Fruit fly (Drosophila melanogaster) whole organism, embryonic: ENCODE data around the gene Arpc1.

Experiments used
- B-H2 ChIP-seq: fragments of 200-800 bp; sonication (Bioruptor generic); optimal IDR thresholded peaks from 2 replicates; lab custom pipeline; 2018; ENCODE audit warnings: missing biosample characterization, mild to moderate bottlenecking, missing genetic modification characterization
- CG10147 ChIP-seq: fragments of 200-800 bp; sonication (Bioruptor generic); optimal IDR thresholded peaks from 2 replicates; lab custom pipeline; 2019; ENCODE audit warnings: missing biosample characterization, mild to moderate bottlenecking, missing genetic modification characterization, moderate library complexity
- CG10209 ChIP-seq: fragments of 200-800 bp; sonication (Bioruptor generic); optimal IDR thresholded peaks from 3 replicates; lab custom pipeline; 2017; ENCODE audit warnings: missing biosample characterization, mild to moderate bottlenecking, missing genetic modification characterization, missing genetic modification reagents
- CG10543 ChIP-seq: fragments of 200-800 bp; sonication (Bioruptor generic); optimal IDR thresholded peaks from 3 replicates; lab custom pipeline; 2017; ENCODE audit warnings: missing biosample characterization, mild to moderate bottlenecking, missing genetic modification characterization, moderate library complexity
- CG10959 ChIP-seq: fragments of 200-800 bp; sonication (Bioruptor generic); IDR thresholded peaks from 2 replicates; pipeline ENCODE4 v1.3.6; 2022; ENCODE audit warnings: missing biosample characterization, missing genetic modification characterization
- CG11560 ChIP-seq: fragments of 200-800 bp; sonication (Bioruptor generic); IDR thresholded peaks from 3 replicates; pipeline ENCODE4 v1.3.6; 2022; ENCODE audit warnings: missing biosample characterization, missing genetic modification characterization
- CG11695 ChIP-seq: fragments of 200-800 bp; sonication (Bioruptor generic); IDR thresholded peaks from 3 replicates; pipeline ENCODE4 v1.3.6; 2022; ENCODE audit warnings: missing biosample characterization, missing genetic modification characterization
- CG12219 ChIP-seq: fragments of 200-800 bp; sonication (Bioruptor generic); optimal IDR thresholded peaks from 3 replicates; lab custom pipeline; 2018; ENCODE audit warnings: missing biosample characterization, mild to moderate bottlenecking, missing genetic modification characterization
- CG12659 ChIP-seq: fragments of 200-800 bp; sonication (Bioruptor generic); optimal IDR thresholded peaks from 3 replicates; lab custom pipeline; 2017; ENCODE audit warnings: mild to moderate bottlenecking, missing biosample characterization, missing genetic modification reagents, missing genetic modification characterization
- CG16813 ChIP-seq: fragments of 200-800 bp; sonication (Bioruptor generic); IDR thresholded peaks from 3 replicates; pipeline ENCODE4 v1.3.6; 2022; ENCODE audit warnings: missing biosample characterization, missing genetic modification characterization; ENCODE audit not compliant: partially characterized antibody
- CG17829 ChIP-seq: fragments of 200-800 bp; optimal IDR thresholded peaks from 2 replicates; lab custom pipeline; 2019; ENCODE audit warnings: missing biosample characterization, mild to moderate bottlenecking, missing genetic modification characterization, moderate library complexity
- CG17912 ChIP-seq: fragments of 200-800 bp; sonication (Bioruptor generic); optimal IDR thresholded peaks from 2 replicates; lab custom pipeline; 2018; ENCODE audit warnings: missing biosample characterization, mild to moderate bottlenecking, missing genetic modification characterization
- CG18011 ChIP-seq: fragments of 200-800 bp; sonication (Bioruptor generic); optimal IDR thresholded peaks from 2 replicates; lab custom pipeline; 2017; ENCODE audit warnings: missing biosample characterization, missing genetic modification characterization, mild to moderate bottlenecking, moderate library complexity, missing genotype
- CG18262 ChIP-seq: fragments of 200-800 bp; optimal IDR thresholded peaks from 3 replicates; lab custom pipeline; 2019; ENCODE audit warnings: missing biosample characterization, mild to moderate bottlenecking, missing genetic modification characterization, moderate library complexity
- CG2129 ChIP-seq: fragments of 200-800 bp; sonication (Bioruptor generic); IDR thresholded peaks from 2 replicates; pipeline ENCODE4 v1.3.6; 2022; ENCODE audit warnings: missing biosample characterization, missing genetic modification characterization; ENCODE audit not compliant: partially characterized antibody
- CG30431 ChIP-seq: fragments of 200-800 bp; sonication (Bioruptor generic); optimal IDR thresholded peaks from 2 replicates; lab custom pipeline; 2017; ENCODE audit warnings: missing biosample characterization, missing genetic modification characterization
- CG34224 ChIP-seq: fragments of 200-800 bp; sonication (Bioruptor generic); IDR thresholded peaks from 3 replicates; pipeline ENCODE4 v1.3.6; 2022; ENCODE audit warnings: missing biosample characterization, missing genetic modification characterization; ENCODE audit not compliant: partially characterized antibody
- CG3995 ChIP-seq: fragments of 200-800 bp; sonication (Bioruptor generic); optimal IDR thresholded peaks from 3 replicates; lab custom pipeline; 2016; ENCODE audit warnings: missing biosample characterization, missing genetic modification characterization
- CG4617 ChIP-seq: fragments of 200-800 bp; sonication (Bioruptor generic); optimal IDR thresholded peaks from 3 replicates; lab custom pipeline; 2016; ENCODE audit warnings: missing biosample characterization, missing genetic modification characterization, borderline replicate concordance
- CG4707 ChIP-seq: fragments of 200-800 bp; sonication (Bioruptor generic); optimal IDR thresholded peaks from 2 replicates; lab custom pipeline; 2018; ENCODE audit warnings: missing biosample characterization, mild to moderate bottlenecking, missing genetic modification characterization, moderate library complexity
- CG9817 ChIP-seq: fragments of 200-800 bp; sonication (Bioruptor generic); optimal IDR thresholded peaks from 2 replicates; lab custom pipeline; 2018; ENCODE audit warnings: missing biosample characterization, mild to moderate bottlenecking, missing genetic modification characterization, moderate library complexity
- CG9932 ChIP-seq: fragments of 200-800 bp; sonication (Bioruptor generic); IDR thresholded peaks from 2 replicates; pipeline ENCODE4 v1.3.6; 2022; ENCODE audit warnings: missing biosample characterization, missing genetic modification characterization
- CoRest ChIP-seq: fragments of 200-800 bp; sonication (Bioruptor generic); optimal IDR thresholded peaks from 3 replicates; lab custom pipeline; 2018; ENCODE audit warnings: missing biosample characterization, mild to moderate bottlenecking, missing genetic modification characterization, moderate library complexity
- CrebB ChIP-seq: fragments of 200-800 bp; sonication (Bioruptor generic); optimal IDR thresholded peaks from 3 replicates; lab custom pipeline; 2018; ENCODE audit warnings: missing biosample characterization, mild to moderate bottlenecking, missing genetic modification characterization
- Dp ChIP-seq: fragments of 200-800 bp; sonication (Bioruptor generic); optimal IDR thresholded peaks from 2 replicates; lab custom pipeline; 2018; ENCODE audit warnings: missing biosample characterization, mild to moderate bottlenecking, missing genetic modification characterization, moderate library complexity
- Elba2 ChIP-seq: fragments of 200-800 bp; sonication (Bioruptor generic); optimal IDR thresholded peaks from 3 replicates; lab custom pipeline; 2016; ENCODE audit warnings: missing biosample characterization, missing genetic modification characterization
- HmgD ChIP-seq: fragments of 200-800 bp; sonication (Bioruptor generic); optimal IDR thresholded peaks from 3 replicates; lab custom pipeline; 2016; ENCODE audit warnings: missing biosample characterization, missing genetic modification characterization
- Oaz ChIP-seq: fragments of 200-800 bp; sonication (Bioruptor generic); IDR thresholded peaks from 2 replicates; pipeline ENCODE4 v1.3.6; 2022; ENCODE audit warnings: missing biosample characterization, missing genetic modification characterization
- PHDP ChIP-seq: fragments of 200-800 bp; sonication (Bioruptor generic); optimal IDR thresholded peaks from 3 replicates; lab custom pipeline; 2018; ENCODE audit warnings: missing biosample characterization, mild to moderate bottlenecking, missing genetic modification characterization, moderate library complexity
- Sox100B ChIP-seq: fragments of 200-800 bp; sonication (Bioruptor generic); optimal IDR thresholded peaks from 3 replicates; lab custom pipeline; 2018; ENCODE audit warnings: missing biosample characterization, mild to moderate bottlenecking, missing genetic modification characterization
- cg ChIP-seq: fragments of 200-800 bp; sonication (Bioruptor generic); optimal IDR thresholded peaks from 3 replicates; lab custom pipeline; 2019; ENCODE audit warnings: missing biosample characterization, mild to moderate bottlenecking, missing genetic modification characterization, moderate library complexity
- chn ChIP-seq: fragments of 200-800 bp; sonication (Bioruptor generic); optimal IDR thresholded peaks from 2 replicates; lab custom pipeline; 2016; ENCODE audit warnings: missing biosample characterization, missing genetic modification characterization
- croc ChIP-seq: fragments of 200-800 bp; sonication (Bioruptor generic); conservative IDR thresholded peaks from 3 replicates; pipeline ENCODE4 v1.3.6; 2022; ENCODE audit warnings: missing biosample characterization, missing genetic modification characterization
- crp ChIP-seq, 2 experiments: fragments of 200-800 bp; sonication (Bioruptor generic); optimal IDR thresholded peaks; 2 replicates in 1 of 2; 3 replicates in 1 of 2; lab custom pipeline; 2017; ENCODE audit warnings: missing biosample characterization in 2 of 2, missing genetic modification characterization in 2 of 2, mild to moderate bottlenecking in 1 of 2, moderate library complexity in 1 of 2
- danr ChIP-seq: fragments of 200-800 bp; sonication (Bioruptor generic); IDR thresholded peaks from 2 replicates; pipeline ENCODE4 v1.3.6; 2022; ENCODE audit warnings: missing biosample characterization, missing genetic modification characterization
- dati ChIP-seq: fragments of 200-800 bp; sonication (Bioruptor generic); IDR thresholded peaks from 2 replicates; pipeline ENCODE4 v1.3.6; 2022; ENCODE audit warnings: missing biosample characterization, missing genetic modification characterization
- dysf ChIP-seq: fragments of 200-800 bp; sonication (Bioruptor generic); IDR thresholded peaks from 3 replicates; pipeline ENCODE4 v1.3.6; 2022; ENCODE audit warnings: missing biosample characterization, missing genetic modification characterization
- gem ChIP-seq: fragments of 200-800 bp; sonication (Bioruptor generic); optimal IDR thresholded peaks from 2 replicates; lab custom pipeline; 2019; ENCODE audit warnings: missing biosample characterization, mild to moderate bottlenecking, missing genetic modification characterization, moderate library complexity
- hth ChIP-seq: fragments of >200 bp; optimal IDR thresholded peaks from 2 replicates; lab custom pipeline; 2017; ENCODE audit warnings: inconsistent platforms
- jing ChIP-seq: fragments of 200-800 bp; sonication (Bioruptor generic); optimal IDR thresholded peaks from 2 replicates; lab custom pipeline; 2018; ENCODE audit warnings: missing biosample characterization, mild to moderate bottlenecking, missing genetic modification characterization
- jumu ChIP-seq: fragments of 200-800 bp; sonication (Bioruptor generic); optimal IDR thresholded peaks from 3 replicates; lab custom pipeline; 2016; ENCODE audit warnings: missing biosample characterization, missing genetic modification characterization
- kah ChIP-seq: fragments of 200-800 bp; sonication (Bioruptor generic); optimal IDR thresholded peaks from 2 replicates; lab custom pipeline; 2018; ENCODE audit warnings: missing biosample characterization, mild to moderate bottlenecking, missing genetic modification characterization
- kay ChIP-seq: fragments of 200-800 bp; sonication (Bioruptor generic); optimal IDR thresholded peaks from 2 replicates; lab custom pipeline; 2016; ENCODE audit warnings: missing biosample characterization, missing genetic modification characterization
- nau ChIP-seq: fragments of 200-800 bp; sonication (Bioruptor generic); optimal IDR thresholded peaks from 3 replicates; lab custom pipeline; 2017; ENCODE audit warnings: missing biosample characterization, mild to moderate bottlenecking, missing genetic modification characterization, missing genetic modification reagents
- oc ChIP-seq: fragments of 200-800 bp; sonication (Bioruptor generic); optimal IDR thresholded peaks from 2 replicates; lab custom pipeline; 2018; ENCODE audit warnings: missing biosample characterization, mild to moderate bottlenecking, missing genetic modification characterization, moderate library complexity
- rib ChIP-seq: fragments of 200-800 bp; sonication (Bioruptor generic); IDR thresholded peaks from 2 replicates; pipeline ENCODE4 v1.3.6; 2022; ENCODE audit warnings: missing biosample characterization, missing genetic modification characterization
- sc ChIP-seq, 3 experiments: fragments of >200 bp in 2 of 3; fragments of 200-800 bp in 1 of 3; sonication (Bioruptor generic) in 1 of 3; optimal IDR thresholded peaks; 2 replicates in 2 of 3; 3 replicates in 1 of 3; lab custom pipeline; 2017; ENCODE audit warnings: mild to moderate bottlenecking in 1 of 3, missing biosample characterization in 1 of 3, missing genetic modification characterization in 1 of 3, missing genetic modification reagents in 1 of 3
- scrt ChIP-seq: fragments of 200-800 bp; sonication (Bioruptor generic); optimal IDR thresholded peaks from 2 replicates; lab custom pipeline; 2018; ENCODE audit warnings: missing biosample characterization, mild to moderate bottlenecking, missing genetic modification characterization, moderate library complexity
- stwl ChIP-seq: fragments of 200-800 bp; sonication (Bioruptor generic); optimal IDR thresholded peaks from 3 replicates; lab custom pipeline; 2018; ENCODE audit warnings: missing biosample characterization, mild to moderate bottlenecking, missing genetic modification characterization, moderate library complexity
- tna ChIP-seq: fragments of 200-800 bp; sonication (Bioruptor generic); IDR thresholded peaks from 2 replicates; pipeline ENCODE4 v1.3.6; 2022; ENCODE audit warnings: missing biosample characterization, missing genetic modification characterization; ENCODE audit not compliant: partially characterized antibody
- vvl ChIP-seq: fragments of 200-800 bp; sonication (Bioruptor generic); IDR thresholded peaks from 2 replicates; pipeline ENCODE4 v1.3.6; 2022; ENCODE audit warnings: missing biosample characterization, missing genetic modification characterization

The Arpc1 gene

dm6 chr2L:13833058-13833457, 3.5 kb upstream of the Arpc1 start, which contains the start of the genes GatC, PolG2 and Polr2C (continued):
- peak; percentile 42 for TF ChIP-seq CG3995 (GFP tag; lab: Kevin White, UChicago)
- TF ChIP-seq CG9817 (tag; lab: Kevin White, UChicago), result peak; percentile 40
- TF ChIP-seq crp (GFP tag; optimal IDR thresholded peaks at IDR 0.05; lab: Kevin White, UChicago), result peak in 1 of 2 experiments; percentile 37
- TF ChIP-seq CG11560 (tag; lab: Robert Waterston, UW), result no peak
- peak; percentile 22 for TF ChIP-seq B-H2
- no peak for TF ChIP-seq CG18262 (tag; lab: Kevin White, UChicago)
- TF ChIP-seq vvl (GFP tag; lab: Robert Waterston, UW), result peak; percentile 70
- no peak for TF ChIP-seq Oaz (GFP tag; lab: Robert Waterston, UW)
- no peak for TF ChIP-seq CG17912
- no peak for TF ChIP-seq dati (GFP tag; lab: Robert Waterston, UW)
- TF ChIP-seq CG16813 (GFP tag; lab: Robert Waterston, UW), result peak; percentile 78
- no peak for TF ChIP-seq kay (GFP tag; lab: Kevin White, UChicago)
- peak; percentile 90 for TF ChIP-seq tna (GFP tag; lab: Robert Waterston, UW)
- TF ChIP-seq CG10209 (GFP tag; lab: Kevin White, UChicago), result no peak
- TF ChIP-seq rib (GFP tag; lab: Robert Waterston, UW), result no peak
- TF ChIP-seq CG11695 (GFP tag; lab: Robert Waterston, UW), result no peak
- TF ChIP-seq oc, result no peak
- no peak for TF ChIP-seq sc (optimal IDR thresholded peaks at IDR 0.05; lab: Kevin White, UChicago)
- no peak for TF ChIP-seq sc (GFP tag; optimal IDR thresholded peaks at IDR 0.05; lab: Kevin White, UChicago)
- no peak for TF ChIP-seq scrt
- TF ChIP-seq Elba2, result peak; percentile 67
- TF ChIP-seq hth (lab: Kevin White, UChicago), result no peak
- peak; percentile 52 for TF ChIP-seq CG2129 (GFP tag; lab: Robert Waterston, UW)
- peak; percentile 94 for TF ChIP-seq CG4617 (GFP tag; lab: Kevin White, UChicago)
- no peak for TF ChIP-seq CrebB (tag; lab: Kevin White, UChicago)
- no peak; the same call in 2 of the 3 replicates for TF ChIP-seq dysf (GFP tag; lab: Robert Waterston, UW)
- TF ChIP-seq CoRest (tag; lab: Kevin White, UChicago), result peak; percentile 56
- no peak for TF ChIP-seq gem (tag; lab: Kevin White, UChicago)
- peak; percentile 53 for TF ChIP-seq CG17829
- TF ChIP-seq CG18011 (GFP tag; lab: Kevin White, UChicago), result peak; percentile 97
- no peak for TF ChIP-seq CG12219 (GFP tag; lab: Kevin White, UChicago)
- TF ChIP-seq CG10959 (GFP tag; lab: Robert Waterston, UW), result no peak
- TF ChIP-seq CG30431, result no peak
- TF ChIP-seq jing (GFP tag; lab: Kevin White, UChicago), result no peak
- no peak for TF ChIP-seq CG10147 (GFP tag; lab: Kevin White, UChicago)
- TF ChIP-seq CG10543 (GFP tag; lab: Kevin White, UChicago), result no peak
- no peak for TF ChIP-seq CG4707
- TF ChIP-seq jumu (GFP tag; lab: Kevin White, UChicago), result peak; percentile 35

- TF ChIP-seq CG12659 (GFP tag; lab: Kevin White, UChicago), result no peak
- peak; percentile 20; the same call in 1 of the 3 replicates for TF ChIP-seq CG34224 (GFP tag; lab: Robert Waterston, UW)
- TF ChIP-seq CG9932 (GFP tag; lab: Robert Waterston, UW), result no peak
- no peak for TF ChIP-seq PHDP (tag; lab: Kevin White, UChicago)
- no peak for TF ChIP-seq cg (GFP tag; lab: Kevin White, UChicago)
- no peak for TF ChIP-seq kah (GFP tag; lab: Kevin White, UChicago)
- TF ChIP-seq chn, result no peak
- TF ChIP-seq Dp (GFP tag; lab: Kevin White, UChicago), result peak; percentile 38
- TF ChIP-seq nau (GFP tag; lab: Kevin White, UChicago), result no peak
- no peak for TF ChIP-seq danr (GFP tag; lab: Robert Waterston, UW)
- no peak for TF ChIP-seq Sox100B (GFP tag; lab: Kevin White, UChicago)
- TF ChIP-seq croc (GFP tag; lab: Robert Waterston, UW), result no peak
- no peak for TF ChIP-seq stwl (tag; lab: Kevin White, UChicago)
- no peak for TF ChIP-seq HmgD (GFP tag; lab: Kevin White, UChicago)
These were observed 2.0 kb downstream of the Arpc1 start, which contains the start of gene PolG1 for dm6 chr2L:13827557-13827956. Gene PolG1 (minus strand): TSS chr2L:13827772.
